Fruit fly (Drosophila melanogaster): Measurements from ENCODE around the gene CG43136.

- TF ChIP-seq CG8478 (optimal IDR thresholded peaks at IDR 0.05) = no peak
- TF ChIP-seq CTCF (optimal IDR thresholded peaks at IDR 0.05) = peak; percentile 95 to 97
Observed at dm6 chrX:5883394-5883793, 29.8 kb downstream of the CG43136 start.
